Fruit fly (Drosophila melanogaster) whole organism, prepupa: ENCODE measurements around the gene ND-ASHI.

Source experiments
- CG4318 ChIP-seq: fragments of 200-800 bp; sonication (Bioruptor generic); optimal IDR thresholded peaks from 3 replicates; lab custom pipeline; 2017; ENCODE audit warnings: missing biosample characterization, mild to moderate bottlenecking, missing genetic modification characterization
- Eip75B ChIP-seq: fragments of 200-800 bp; sonication (Bioruptor generic); optimal IDR thresholded peaks from 3 replicates; lab custom pipeline; 2016; ENCODE audit warnings: missing biosample characterization, missing genetic modification characterization
- Hr39 ChIP-seq: fragments of 200-800 bp; sonication (Bioruptor generic); optimal IDR thresholded peaks from 2 replicates; lab custom pipeline; 2016; ENCODE audit warnings: missing biosample characterization, missing genetic modification characterization
- Lpt ChIP-seq: fragments of 200-800 bp; sonication (Bioruptor generic); optimal IDR thresholded peaks from 3 replicates; lab custom pipeline; 2016; ENCODE audit warnings: missing biosample characterization, missing genetic modification characterization

DNA sequence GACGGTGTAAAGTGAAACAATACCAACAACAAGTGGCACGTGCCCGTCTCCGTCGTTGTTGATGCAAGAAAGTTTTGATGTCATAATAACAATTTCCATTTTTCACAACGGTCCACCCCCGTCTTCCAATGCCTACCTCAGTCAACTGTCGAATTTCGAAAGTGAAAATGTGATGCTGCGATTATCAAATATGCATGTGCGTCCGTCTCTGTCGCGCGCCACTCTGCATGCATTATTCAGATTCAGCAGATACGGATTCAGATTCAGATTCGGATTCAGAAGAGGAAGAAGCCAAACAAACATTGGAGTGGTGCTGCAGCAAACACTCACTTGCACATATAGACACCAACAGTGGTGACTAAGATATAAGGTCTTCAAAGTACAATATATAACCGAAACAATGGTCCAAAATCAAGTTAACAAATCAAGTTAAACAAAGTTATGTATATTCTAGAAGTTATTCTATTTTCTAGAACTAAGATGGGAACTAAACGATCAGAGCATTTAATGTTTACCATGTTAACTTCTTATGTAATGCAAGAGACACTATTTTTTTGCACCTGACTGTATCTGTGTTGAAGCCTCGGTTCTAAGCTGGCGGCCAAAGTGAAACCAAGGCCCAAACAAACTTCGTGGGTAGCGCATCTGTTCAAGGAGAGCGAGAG is 36.2 kb downstream of the ND-ASHI start:
- peak; percentile 59 for TF ChIP-seq Hr39 (GFP tag; lab: Kevin White, UChicago)
- TF ChIP-seq Eip75B (GFP tag; lab: Kevin White, UChicago) = peak; percentile 64
- no peak for TF ChIP-seq CG4318
- no peak for TF ChIP-seq Lpt
